Worm (Caenorhabditis elegans) whole organism, L4/young adult: ENCODE data around the gene T20D4.7.

Source experiments
- W03F9.2 ChIP-seq: fragments of 150-350 bp; optimal IDR thresholded peaks from 2 replicates; lab custom pipeline; 2014; ENCODE audit warnings: missing biosample characterization, missing genetic modification characterization
- dao-5 ChIP-seq: sonication (generic microtip); optimal IDR thresholded peaks from 2 replicates; lab custom pipeline; 2016; ENCODE audit warnings: missing genotype, missing genetic modification characterization, moderate library complexity, missing compliant biosample characterization

DNA sequence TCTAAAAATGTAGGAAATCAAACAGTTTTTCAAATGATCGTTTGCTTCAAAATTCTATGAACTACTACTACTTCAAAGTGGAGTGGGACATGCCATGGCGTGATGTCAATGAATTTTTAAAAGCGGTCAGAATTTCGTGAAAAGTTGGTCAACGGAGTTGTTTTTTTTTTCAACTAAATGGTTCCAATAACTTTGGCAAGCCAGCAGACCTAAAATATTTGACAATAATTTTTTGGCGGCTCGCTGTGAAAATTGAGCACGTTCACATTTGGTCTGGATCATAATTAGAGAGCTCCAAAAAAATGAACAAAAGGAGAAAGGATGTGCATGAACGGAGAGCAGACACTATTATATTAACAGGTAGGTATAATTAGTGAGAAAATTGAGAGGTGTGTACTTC lies 41.6 kb downstream of the T20D4.7 start:
- TF ChIP-seq W03F9.2 (tag; lab: Kevin White, UChicago) (no peak), dao-5 (tag; lab: Kevin White, UChicago) (no peak)
